Worm (Caenorhabditis elegans) whole organism, L3 larva: ENCODE measurements around the gene Y50E8A.12.

Source experiments
- R02D3.7 ChIP-seq: fragments of 150-350 bp; optimal IDR thresholded peaks from 2 replicates; lab custom pipeline; 2014; ENCODE audit warnings: missing biosample characterization, missing genetic modification characterization
- ZK546.5 ChIP-seq: sonication (generic microtip); optimal IDR thresholded peaks from 2 replicates; lab custom pipeline; 2017; ENCODE audit warnings: missing biosample characterization, missing genetic modification characterization
- ama-1 ChIP-seq: fragments of 150-350 bp; optimal IDR thresholded peaks from 2 replicates; lab custom pipeline; 2018
- ceh-16 ChIP-seq: sonication (generic microtip); optimal IDR thresholded peaks from 2 replicates; lab custom pipeline; 2017; ENCODE audit warnings: missing biosample characterization, missing genetic modification characterization
- ceh-28 ChIP-seq: fragments of 150-350 bp; optimal IDR thresholded peaks from 2 replicates; lab custom pipeline; 2014; ENCODE audit warnings: missing biosample characterization, missing genetic modification reagents, missing genetic modification characterization
- ceh-82 ChIP-seq: fragments of 150-350 bp; optimal IDR thresholded peaks from 2 replicates; lab custom pipeline; 2014; ENCODE audit warnings: missing biosample characterization, missing genetic modification characterization
- egl-27 ChIP-seq: sonication (generic microtip); optimal IDR thresholded peaks from 4 replicates; lab custom pipeline; 2017; ENCODE audit warnings: missing biosample characterization, missing genetic modification reagents, missing genetic modification characterization
- fkh-10 ChIP-seq: sonication (generic microtip); optimal IDR thresholded peaks from 2 replicates; lab custom pipeline; 2017; ENCODE audit warnings: missing biosample characterization, missing genetic modification reagents, missing genetic modification characterization
- mml-1 ChIP-seq: fragments of 150-350 bp; sonication (generic microtip); optimal IDR thresholded peaks from 3 replicates; lab custom pipeline; 2014; ENCODE audit warnings: missing biosample characterization, missing genetic modification characterization
- pha-4 ChIP-seq: fragments of 150-350 bp; optimal IDR thresholded peaks from 2 replicates; lab custom pipeline; 2014; ENCODE audit warnings: missing biosample characterization, missing genetic modification reagents, missing genetic modification characterization
- unc-39 ChIP-seq: sonication (generic microtip); optimal IDR thresholded peaks from 4 replicates; lab custom pipeline; 2017; ENCODE audit warnings: missing biosample characterization, missing genetic modification characterization
- zag-1 ChIP-seq: fragments of 150-350 bp; optimal IDR thresholded peaks from 2 replicates; lab custom pipeline; 2014; ENCODE audit warnings: missing biosample characterization, missing genetic modification characterization
- ztf-4 ChIP-seq: fragments of 150-350 bp; optimal IDR thresholded peaks from 2 replicates; lab custom pipeline; 2014; ENCODE audit warnings: missing biosample characterization, missing genetic modification characterization

DNA sequence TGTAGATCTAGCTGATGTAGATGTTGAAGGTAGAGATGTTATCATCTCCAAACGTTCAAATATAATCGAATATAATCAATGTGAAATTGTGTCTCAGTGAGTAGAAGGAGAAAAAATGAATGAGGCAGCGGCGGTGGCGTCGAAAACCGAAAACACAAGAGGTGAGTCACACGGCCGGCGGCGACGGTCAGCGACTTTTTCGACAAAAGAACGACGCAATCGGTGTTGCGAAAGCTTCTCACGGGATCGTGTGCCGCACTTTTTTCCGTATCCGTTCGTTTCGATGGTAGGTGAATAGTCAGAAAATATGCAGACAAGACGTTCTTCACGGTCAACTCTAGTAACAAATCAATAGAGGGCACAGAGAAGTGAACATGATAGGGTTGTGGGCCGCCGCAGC lies 31.5 kb upstream of the Y50E8A.12 start, which contains the start of gene rin-1:
- TF ChIP-seq fkh-10 (no peak), unc-39 (tag; lab: Kevin White, UChicago) (no peak), ZK546.5 (no peak), ama-1 (lab: Kevin White, UChicago) (no peak), ceh-82 (no peak), mml-1 (tag; lab: Kevin White, UChicago) (no peak), egl-27 (tag; lab: Kevin White, UChicago) (no peak), ceh-28 (tag; lab: Kevin White, UChicago) (no peak), ceh-16 (no peak), zag-1 (tag; lab: Kevin White, UChicago) (no peak), R02D3.7 (tag; lab: Kevin White, UChicago) (no peak), pha-4 (tag; lab: Kevin White, UChicago) (no peak), ztf-4 (tag; lab: Kevin White, UChicago) (no peak)
